Fruit fly (Drosophila melanogaster) whole organism, wandering third instar larva: Measurements from ENCODE around the gene CAH6.

Experiments used
- Abd-B ChIP-seq: fragments of >200 bp; optimal IDR thresholded peaks from 2 replicates; lab custom pipeline; 2017; ENCODE audit warnings: missing biosample characterization, missing genetic modification characterization
- CrebA ChIP-seq: fragments of 200-800 bp; sonication (Bioruptor generic); optimal IDR thresholded peaks from 2 replicates; lab custom pipeline; 2016; ENCODE audit warnings: missing biosample characterization, mild to moderate bottlenecking, missing genetic modification characterization, borderline replicate concordance
- Dfd ChIP-seq: fragments of >200 bp; optimal IDR thresholded peaks from 2 replicates; lab custom pipeline; 2017; ENCODE audit warnings: missing biosample characterization, missing genetic modification characterization
- GATAd ChIP-seq: sonication (Bioruptor generic); optimal IDR thresholded peaks from 2 replicates; lab custom pipeline; 2016; ENCODE audit warnings: missing biosample characterization, missing genetic modification characterization
- Hr78 ChIP-seq: fragments of >200 bp; optimal IDR thresholded peaks from 2 replicates; lab custom pipeline; 2017; ENCODE audit warnings: missing biosample characterization, missing genetic modification characterization
- OdsH ChIP-seq: fragments of 200-800 bp; sonication (Bioruptor generic); optimal IDR thresholded peaks from 2 replicates; lab custom pipeline; 2016; ENCODE audit warnings: missing biosample characterization, mild to moderate bottlenecking, missing genetic modification characterization
- Rel ChIP-seq, 2 experiments: fragments of 200-800 bp; sonication (Bioruptor generic) in 1 of 2; optimal IDR thresholded peaks; 2 replicates in 1 of 2; 3 replicates in 1 of 2; lab custom pipeline; 2016 to 2019; ENCODE audit warnings: mild to moderate bottlenecking in 2 of 2, missing biosample characterization in 2 of 2, missing genetic modification characterization in 2 of 2, moderate library complexity in 1 of 2
- br ChIP-seq: fragments of 200-800 bp; sonication (Bioruptor generic); optimal IDR thresholded peaks from 2 replicates; lab custom pipeline; 2016; ENCODE audit warnings: missing biosample characterization, missing genetic modification characterization
- dl ChIP-seq, 2 experiments: fragments of 175-275, 200-275 bp in 1 of 2; fragments of 200-275 bp in 1 of 2; sonication (Bioruptor generic); optimal IDR thresholded peaks; lab custom pipeline; 2018; ENCODE audit warnings: mild to moderate bottlenecking in 2 of 2, missing biosample characterization in 2 of 2, missing genetic modification characterization in 2 of 2, moderate library complexity in 2 of 2; ENCODE audit not compliant: partially characterized antibody in 2 of 2, insufficient read depth in 1 of 2
- dmrt93B ChIP-seq: fragments of 200-800 bp; sonication (Bioruptor generic); optimal IDR thresholded peaks from 2 replicates; lab custom pipeline; 2018; ENCODE audit warnings: missing biosample characterization, mild to moderate bottlenecking, missing genetic modification characterization
- dsf ChIP-seq: sonication (Bioruptor generic); optimal IDR thresholded peaks from 2 replicates; lab custom pipeline; 2016; ENCODE audit warnings: missing biosample characterization, missing genetic modification characterization, borderline replicate concordance
- h ChIP-seq: fragments of 200-800 bp; sonication (Bioruptor generic); optimal IDR thresholded peaks from 3 replicates; lab custom pipeline; 2016; ENCODE audit warnings: missing biosample characterization, mild to moderate bottlenecking, missing genetic modification characterization
- tai ChIP-seq: sonication (Bioruptor generic); optimal IDR thresholded peaks from 2 replicates; lab custom pipeline; 2016; ENCODE audit warnings: missing biosample characterization, missing genetic modification characterization

- TF ChIP-seq CrebA, result no peak
- TF ChIP-seq GATAd (GFP tag; lab: Kevin White, UChicago), result no peak
- TF ChIP-seq dl (GFP tag; optimal IDR thresholded peaks at IDR 0.05; lab: Kevin White, UChicago; ENCODE audit: insufficient read depth in 1 of 2, partially characterized antibody in 2 of 2), result no peak
- no peak for TF ChIP-seq Abd-B
- TF ChIP-seq dsf (GFP tag; lab: Kevin White, UChicago), result no peak
- TF ChIP-seq Rel (GFP tag; optimal IDR thresholded peaks at IDR 0.05; lab: Kevin White, UChicago), result no peak
- no peak for TF ChIP-seq Rel (tag; optimal IDR thresholded peaks at IDR 0.05; lab: Kevin White, UChicago)
- no peak for TF ChIP-seq tai (GFP tag; lab: Kevin White, UChicago)
- TF ChIP-seq Hr78, result no peak
- no peak for TF ChIP-seq Dfd (GFP tag; lab: Kevin White, UChicago)
- no peak for TF ChIP-seq dmrt93B
- TF ChIP-seq br, result no peak
- TF ChIP-seq h (GFP tag; lab: Kevin White, UChicago), result no peak
- TF ChIP-seq OdsH (GFP tag; lab: Kevin White, UChicago), result no peak
Measured at dm6 chr3R:31213227-31213626, 44.2 kb upstream of the CAH6 start, which contains the start of the genes Zwilch and CG1542.
